Fruit fly (Drosophila melanogaster): ENCODE results near the gene CG15258.

The CG15258 gene

DNA sequence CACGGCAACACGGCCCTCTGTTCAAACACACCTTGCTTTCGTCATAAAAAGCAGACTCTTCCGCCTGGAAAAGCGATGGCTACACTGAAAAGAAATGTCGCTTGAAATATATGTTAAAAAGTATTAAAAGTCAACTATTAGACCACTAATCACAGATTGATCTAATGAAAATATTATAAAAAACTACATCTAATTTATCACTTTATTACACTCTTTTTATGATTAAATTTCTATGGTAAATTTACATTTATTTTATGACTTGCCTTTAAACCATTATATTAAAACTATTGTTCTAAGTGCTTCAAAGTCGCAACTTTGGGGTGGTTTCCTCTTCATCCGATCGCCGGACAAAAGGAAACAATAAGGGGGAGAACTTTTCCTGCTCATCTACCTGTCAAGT, 45.0 kb downstream of the CG15258 start:
- TF ChIP-seq rn (GFP tag; IDR thresholded peaks at IDR 0.05) (no peak), CG34367 (tag; optimal IDR thresholded peaks at IDR 0.05) (no peak), CG13204 (GFP tag; optimal IDR thresholded peaks at IDR 0.05) (no peak), Pif1B (GFP tag; optimal IDR thresholded peaks at IDR 0.05) (no peak), CG9948 (tag; optimal IDR thresholded peaks at IDR 0.05) (no peak), gl (tag; optimal IDR thresholded peaks at IDR 0.05) (no peak), CG14655 (GFP tag; optimal IDR thresholded peaks at IDR 0.05) (no peak), CG8301 (tag; optimal IDR thresholded peaks at IDR 0.05) (no peak), CG12605 (GFP tag; IDR thresholded peaks at IDR 0.05) (no peak), CG10348 (GFP tag; IDR thresholded peaks at IDR 0.05) (no peak), Ets98B (GFP tag; IDR thresholded peaks at IDR 0.05) (no peak), EcR (GFP tag; optimal IDR thresholded peaks at IDR 0.05) (no peak), CG32121 (GFP tag; IDR thresholded peaks at IDR 0.05) (no peak), CG4496 (GFP tag; IDR thresholded peaks at IDR 0.05) (no peak), fd96Ca (GFP tag; IDR thresholded peaks at IDR 0.05) (no peak), Snoo (tag; optimal IDR thresholded peaks at IDR 0.05) (no peak)

DNA sequence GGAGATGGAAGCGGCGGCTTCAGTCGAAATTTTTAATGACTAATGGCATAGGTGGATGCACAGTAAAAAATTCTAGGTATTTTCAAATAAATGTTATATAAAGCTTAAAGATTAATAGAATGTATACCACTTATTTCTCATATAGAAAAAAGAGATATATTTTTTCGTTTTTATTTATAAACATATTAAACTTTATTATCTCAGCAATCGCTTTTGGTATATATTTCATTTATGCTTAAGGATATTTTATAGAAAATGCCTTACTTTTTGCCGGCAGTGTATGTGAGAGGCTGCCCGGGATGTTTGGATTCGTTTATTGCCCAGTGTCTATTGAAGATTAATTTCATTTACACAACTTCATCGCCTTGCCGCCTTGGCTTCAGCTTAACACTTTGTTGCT, 46.5 kb downstream of the CG15258 start:
- no peak for TF ChIP-seq CG32121 (GFP tag; IDR thresholded peaks at IDR 0.05)
- TF ChIP-seq EcR (GFP tag; optimal IDR thresholded peaks at IDR 0.05): no peak
- TF ChIP-seq CG8159 (tag; optimal IDR thresholded peaks at IDR 0.05): peak; percentile 23
- TF ChIP-seq CG13204 (GFP tag; optimal IDR thresholded peaks at IDR 0.05): no peak
- TF ChIP-seq CG8301 (tag; optimal IDR thresholded peaks at IDR 0.05): no peak
- TF ChIP-seq CG14655 (GFP tag; optimal IDR thresholded peaks at IDR 0.05): peak; percentile 21
- TF ChIP-seq CG9948 (tag; optimal IDR thresholded peaks at IDR 0.05): no peak

Measured in whole organism, pupa.